Fruit fly (Drosophila melanogaster) whole organism, embryonic: Measurements from ENCODE around the gene CG10298.

Experiments used
- Atf3 ChIP-seq: fragments of 200-800 bp; sonication (Bioruptor generic); optimal IDR thresholded peaks from 3 replicates; lab custom pipeline; 2016; ENCODE audit warnings: missing biosample characterization, missing genetic modification characterization
- Bdp1 ChIP-seq: fragments of 200-800 bp; sonication (Bioruptor generic); optimal IDR thresholded peaks from 3 replicates; lab custom pipeline; 2016; ENCODE audit warnings: missing biosample characterization, missing genetic modification characterization
- CG10209 ChIP-seq: fragments of 200-800 bp; sonication (Bioruptor generic); optimal IDR thresholded peaks from 3 replicates; lab custom pipeline; 2017; ENCODE audit warnings: missing biosample characterization, mild to moderate bottlenecking, missing genetic modification characterization, missing genetic modification reagents
- CG10431 ChIP-seq: fragments of 200-800 bp; sonication (Bioruptor generic); optimal IDR thresholded peaks from 3 replicates; lab custom pipeline; 2018; ENCODE audit warnings: missing biosample characterization, mild to moderate bottlenecking, missing genetic modification characterization
- CG10543 ChIP-seq: fragments of 200-800 bp; sonication (Bioruptor generic); optimal IDR thresholded peaks from 3 replicates; lab custom pipeline; 2017; ENCODE audit warnings: missing biosample characterization, mild to moderate bottlenecking, missing genetic modification characterization, moderate library complexity
- CG11398 ChIP-seq: fragments of 200-800 bp; sonication (Bioruptor generic); optimal IDR thresholded peaks from 2 replicates; lab custom pipeline; 2016; ENCODE audit warnings: missing biosample characterization, missing genetic modification characterization
- CG13424 ChIP-seq: fragments of 200-800 bp; sonication (Bioruptor generic); optimal IDR thresholded peaks from 2 replicates; lab custom pipeline; 2019; ENCODE audit warnings: missing biosample characterization, mild to moderate bottlenecking, missing genetic modification characterization, moderate library complexity
- CG13624 ChIP-seq: fragments of 200-800 bp; sonication (Bioruptor generic); optimal IDR thresholded peaks from 2 replicates; lab custom pipeline; 2016; ENCODE audit warnings: missing biosample characterization, missing genetic modification characterization
- CG13775 ChIP-seq: fragments of 200-800 bp; sonication (Bioruptor generic); optimal IDR thresholded peaks from 3 replicates; lab custom pipeline; 2017; ENCODE audit warnings: missing biosample characterization, mild to moderate bottlenecking, missing genetic modification characterization
- CG14050 ChIP-seq: fragments of 200-800 bp; sonication (Bioruptor generic); IDR thresholded peaks from 3 replicates; pipeline ENCODE4 v1.3.6; 2022; ENCODE audit warnings: missing biosample characterization, missing genetic modification characterization
- CG15011 ChIP-seq: fragments of 200-800 bp; sonication (Bioruptor generic); optimal IDR thresholded peaks from 3 replicates; lab custom pipeline; 2018; ENCODE audit warnings: missing biosample characterization, mild to moderate bottlenecking, missing genetic modification characterization
- CG16813 ChIP-seq: fragments of 200-800 bp; sonication (Bioruptor generic); IDR thresholded peaks from 3 replicates; pipeline ENCODE4 v1.3.6; 2022; ENCODE audit warnings: missing biosample characterization, missing genetic modification characterization; ENCODE audit not compliant: partially characterized antibody
- CG17328 ChIP-seq: fragments of 200-800 bp; sonication (Bioruptor generic); IDR thresholded peaks from 2 replicates; pipeline ENCODE4 v1.3.6; 2022; ENCODE audit warnings: missing biosample characterization, missing genetic modification characterization
- CG4730 ChIP-seq: fragments of 200-800 bp; sonication (Bioruptor generic); IDR thresholded peaks from 2 replicates; pipeline ENCODE4 v1.3.6; 2022; ENCODE audit warnings: missing biosample characterization, missing genetic modification characterization
- CG4820 ChIP-seq: fragments of 200-800 bp; sonication (Bioruptor generic); optimal IDR thresholded peaks from 3 replicates; lab custom pipeline; 2016; ENCODE audit warnings: missing biosample characterization, missing genetic modification characterization
- CG4854 ChIP-seq: fragments of 200-800 bp; sonication (Bioruptor generic); optimal IDR thresholded peaks from 2 replicates; lab custom pipeline; 2016; ENCODE audit warnings: missing biosample characterization, missing genetic modification characterization, inconsistent platforms
- CG7786 ChIP-seq: fragments of 200-800 bp; sonication (Bioruptor generic); optimal IDR thresholded peaks from 2 replicates; lab custom pipeline; 2016; ENCODE audit warnings: missing biosample characterization, missing genetic modification characterization
- CG8765 ChIP-seq: fragments of 200-800 bp; sonication (Bioruptor generic); IDR thresholded peaks from 2 replicates; pipeline ENCODE4 v1.3.6; 2022; ENCODE audit warnings: missing biosample characterization, missing genetic modification characterization
- CG9727 ChIP-seq: fragments of 200-800 bp; sonication (Bioruptor generic); optimal IDR thresholded peaks from 3 replicates; lab custom pipeline; 2017; ENCODE audit warnings: missing biosample characterization, mild to moderate bottlenecking, missing genetic modification characterization
- CG9797 ChIP-seq: fragments of 200-800 bp; sonication (Bioruptor generic); optimal IDR thresholded peaks from 3 replicates; lab custom pipeline; 2018; ENCODE audit warnings: missing biosample characterization, mild to moderate bottlenecking, missing genetic modification characterization
- D19A ChIP-seq: fragments of 200-800 bp; optimal IDR thresholded peaks from 3 replicates; lab custom pipeline; 2019; ENCODE audit warnings: missing biosample characterization, mild to moderate bottlenecking, missing genetic modification characterization, moderate library complexity
- Deaf1 ChIP-seq: fragments of 200-800 bp; optimal IDR thresholded peaks from 3 replicates; lab custom pipeline; 2019; ENCODE audit warnings: missing biosample characterization, mild to moderate bottlenecking, missing genetic modification characterization, moderate library complexity
- ERR ChIP-seq: fragments of 200-800 bp; sonication (Bioruptor generic); optimal IDR thresholded peaks from 2 replicates; lab custom pipeline; 2016; ENCODE audit warnings: missing biosample characterization, missing genetic modification characterization
- HHEX ChIP-seq: fragments of 200-800 bp; sonication (Bioruptor generic); optimal IDR thresholded peaks from 3 replicates; lab custom pipeline; 2017; ENCODE audit warnings: missing biosample characterization, mild to moderate bottlenecking, missing genetic modification characterization, missing genetic modification reagents
- HLH54F ChIP-seq: fragments of 200-800 bp; sonication (Bioruptor generic); optimal IDR thresholded peaks from 3 replicates; lab custom pipeline; 2016; ENCODE audit warnings: missing biosample characterization, missing genetic modification characterization
- Hr3 ChIP-seq: fragments of 200-800 bp; sonication (Bioruptor generic); optimal IDR thresholded peaks from 3 replicates; lab custom pipeline; 2016; ENCODE audit warnings: missing biosample characterization, missing genetic modification characterization
- Lpt ChIP-seq: fragments of >200 bp; optimal IDR thresholded peaks from 2 replicates; lab custom pipeline; 2018; ENCODE audit warnings: missing biosample characterization, missing genetic modification characterization
- NFAT ChIP-seq: fragments of 200-800 bp; sonication (Bioruptor generic); IDR thresholded peaks from 2 replicates; pipeline ENCODE4 v1.3.6; 2022; ENCODE audit warnings: missing biosample characterization, missing genetic modification characterization
- Pdp1 ChIP-seq, 2 experiments: fragments of 200-800 bp; sonication (Bioruptor generic); optimal IDR thresholded peaks; 3 replicates each; lab custom pipeline; 2016; ENCODE audit warnings: missing biosample characterization in 2 of 2, missing genetic modification characterization in 2 of 2, mild to moderate bottlenecking in 1 of 2, moderate library complexity in 1 of 2
- Six4 ChIP-seq: fragments of 200-800 bp; sonication (Bioruptor generic); optimal IDR thresholded peaks from 2 replicates; lab custom pipeline; 2016; ENCODE audit warnings: missing biosample characterization, missing genetic modification characterization
- Sox100B ChIP-seq: fragments of 200-800 bp; sonication (Bioruptor generic); optimal IDR thresholded peaks from 3 replicates; lab custom pipeline; 2018; ENCODE audit warnings: missing biosample characterization, mild to moderate bottlenecking, missing genetic modification characterization
- Tbp ChIP-seq: fragments of >200 bp; optimal IDR thresholded peaks from 2 replicates; lab custom pipeline; 2018; ENCODE audit warnings: missing biosample characterization, missing genetic modification characterization
- Usf ChIP-seq: fragments of 200-800 bp; sonication (Bioruptor generic); optimal IDR thresholded peaks from 2 replicates; lab custom pipeline; 2017; ENCODE audit warnings: missing genotype, missing biosample characterization, missing genetic modification characterization
- Vsx1 ChIP-seq: fragments of 200-800 bp; sonication (Bioruptor generic); optimal IDR thresholded peaks from 2 replicates; lab custom pipeline; 2017; ENCODE audit warnings: missing biosample characterization, mild to moderate bottlenecking, missing genetic modification characterization, missing genetic modification reagents
- abd-A ChIP-seq: fragments of 200-800 bp; sonication (Bioruptor generic); optimal IDR thresholded peaks from 3 replicates; lab custom pipeline; 2019; ENCODE audit warnings: missing biosample characterization, mild to moderate bottlenecking, missing genetic modification characterization, moderate library complexity
- cato ChIP-seq: fragments of 200-800 bp; sonication (Bioruptor generic); optimal IDR thresholded peaks from 2 replicates; lab custom pipeline; 2016; ENCODE audit warnings: missing biosample characterization, missing genetic modification characterization, borderline replicate concordance
- dpn ChIP-seq, 2 experiments: fragments of 200-800 bp; sonication (Bioruptor generic); optimal IDR thresholded peaks; 3 replicates each; lab custom pipeline; 2016; ENCODE audit warnings: missing biosample characterization in 2 of 2, missing genetic modification characterization in 2 of 2
- eyg ChIP-seq: fragments of 200-800 bp; sonication (Bioruptor generic); optimal IDR thresholded peaks from 3 replicates; lab custom pipeline; 2016; ENCODE audit warnings: missing biosample characterization, missing genetic modification characterization
- fd96Cb ChIP-seq: fragments of 200-800 bp; sonication (Bioruptor generic); optimal IDR thresholded peaks from 2 replicates; lab custom pipeline; 2018; ENCODE audit warnings: missing biosample characterization, mild to moderate bottlenecking, missing genetic modification characterization, moderate library complexity
- fu2 ChIP-seq: fragments of 200-800 bp; sonication (Bioruptor generic); optimal IDR thresholded peaks from 2 replicates; lab custom pipeline; 2016; ENCODE audit warnings: missing biosample characterization, missing genetic modification characterization
- kay ChIP-seq: fragments of 200-800 bp; sonication (Bioruptor generic); optimal IDR thresholded peaks from 2 replicates; lab custom pipeline; 2016; ENCODE audit warnings: missing biosample characterization, missing genetic modification characterization
- nerfin-2 ChIP-seq: fragments of 200-800 bp; sonication (Bioruptor generic); IDR thresholded peaks from 2 replicates; pipeline ENCODE4 v1.3.6; 2022; ENCODE audit warnings: missing biosample characterization, missing genetic modification characterization; ENCODE audit not compliant: partially characterized antibody
- odd ChIP-seq: fragments of 200-800 bp; sonication (Bioruptor generic); optimal IDR thresholded peaks from 2 replicates; lab custom pipeline; 2017; ENCODE audit warnings: missing biosample characterization, mild to moderate bottlenecking, missing genetic modification characterization
- peb ChIP-seq: fragments of 200-800 bp; sonication (Bioruptor generic); IDR thresholded peaks from 2 replicates; pipeline ENCODE4 v1.3.6; 2022; ENCODE audit warnings: missing biosample characterization, missing genetic modification characterization
- pros ChIP-seq: fragments of 200-800 bp; sonication (Bioruptor generic); optimal IDR thresholded peaks from 3 replicates; lab custom pipeline; 2019; ENCODE audit warnings: missing biosample characterization, mild to moderate bottlenecking, missing genetic modification characterization, moderate library complexity
- shn ChIP-seq: fragments of 200-800 bp; sonication (Bioruptor generic); optimal IDR thresholded peaks from 3 replicates; lab custom pipeline; 2016; ENCODE audit warnings: missing biosample characterization, missing genetic modification characterization
- stc ChIP-seq: fragments of 200-800 bp; sonication (Bioruptor generic); IDR thresholded peaks from 2 replicates; pipeline ENCODE4 v1.3.6; 2022; ENCODE audit warnings: missing biosample characterization, missing genetic modification characterization
- sug ChIP-seq: fragments of 200-800 bp; optimal IDR thresholded peaks from 2 replicates; lab custom pipeline; 2019; ENCODE audit warnings: missing biosample characterization, mild to moderate bottlenecking, missing genetic modification characterization, moderate library complexity
- tin ChIP-seq: fragments of 200-800 bp; sonication (Bioruptor generic); optimal IDR thresholded peaks from 3 replicates; lab custom pipeline; 2016; ENCODE audit warnings: missing biosample characterization, missing genetic modification characterization
- tio ChIP-seq: fragments of 200-800 bp; sonication (Bioruptor generic); optimal IDR thresholded peaks from 2 replicates; lab custom pipeline; 2017; ENCODE audit warnings: missing biosample characterization, missing genetic modification characterization, inconsistent platforms

CG10298 gene

DNA sequence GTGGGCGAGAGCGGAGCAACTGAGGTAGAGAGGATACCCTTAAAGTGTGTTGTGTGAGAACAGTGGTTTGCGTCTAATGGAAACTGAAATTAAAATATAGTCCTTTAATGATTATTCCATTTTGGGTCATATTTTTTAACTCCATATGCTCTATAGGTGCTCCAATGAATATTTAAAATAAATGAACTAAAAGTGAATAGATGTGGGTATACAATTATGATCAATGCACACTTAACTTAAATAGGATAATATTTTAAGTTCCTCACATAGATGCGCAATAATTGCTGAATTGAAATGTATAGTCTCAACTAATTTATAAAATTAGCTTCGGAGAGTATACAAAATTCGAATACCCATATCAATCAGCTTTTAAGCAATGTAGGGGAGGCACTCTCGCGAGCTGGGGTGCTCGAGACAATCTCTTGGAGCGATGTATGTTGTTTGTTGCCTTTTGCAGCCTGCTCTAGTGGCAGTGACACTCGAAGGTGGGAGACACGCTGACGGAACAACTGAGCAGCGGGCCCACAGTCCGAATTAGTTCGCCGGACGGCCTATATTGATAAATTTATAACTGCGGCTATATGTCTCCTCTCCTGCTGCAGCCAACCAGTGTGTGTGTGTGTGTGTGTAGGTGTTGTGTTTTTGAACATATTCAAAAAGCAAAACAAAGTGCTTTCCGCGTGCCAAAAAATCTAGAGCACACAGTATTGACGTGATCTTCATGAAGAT is 11.0 kb downstream of the CG10298 start (continued):
- peak; percentile 16 for TF ChIP-seq Usf (GFP tag; lab: Kevin White, UChicago)
- TF ChIP-seq Hr3 (GFP tag; lab: Kevin White, UChicago), result peak; percentile 77
- TF ChIP-seq shn (GFP tag; lab: Kevin White, UChicago), result peak; percentile 38
- TF ChIP-seq nerfin-2 (GFP tag; lab: Robert Waterston, UW), result 0 out of 2 replicates have a peak, but pooled peaks have one; percentile 34
- peak; percentile 61 for TF ChIP-seq CG10543 (GFP tag; lab: Kevin White, UChicago)
- TF ChIP-seq Bdp1, result peak; percentile 53
- TF ChIP-seq ERR (GFP tag; lab: Kevin White, UChicago), result no peak
- TF ChIP-seq fu2 (GFP tag; lab: Kevin White, UChicago), result peak; percentile 67
- TF ChIP-seq tin, result peak; percentile 62
- TF ChIP-seq HLH54F (GFP tag; lab: Kevin White, UChicago), result peak; percentile 45
- no peak for TF ChIP-seq Deaf1 (tag; lab: Kevin White, UChicago)
- no peak for TF ChIP-seq eyg (GFP tag; lab: Kevin White, UChicago)
- no peak for TF ChIP-seq Vsx1 (GFP tag; lab: Kevin White, UChicago)
- TF ChIP-seq CG9797 (GFP tag; lab: Kevin White, UChicago), result no peak
- TF ChIP-seq peb (GFP tag; lab: Robert Waterston, UW), result no peak
- TF ChIP-seq CG4854 (GFP tag; lab: Kevin White, UChicago), result peak; percentile 41
- TF ChIP-seq CG7786 (GFP tag; lab: Kevin White, UChicago), result peak; percentile 48
- TF ChIP-seq CG8765 (GFP tag; lab: Robert Waterston, UW), result no peak
- TF ChIP-seq Atf3, result peak; percentile 41
- TF ChIP-seq CG9727 (GFP tag; lab: Kevin White, UChicago), result peak; percentile 86
- TF ChIP-seq dpn (GFP tag; optimal IDR thresholded peaks at IDR 0.05; lab: Kevin White, UChicago), result peak; percentile 52 to 70
- TF ChIP-seq stc (GFP tag; lab: Robert Waterston, UW), result peak; percentile 73
- TF ChIP-seq CG13624, result peak; percentile 61
- TF ChIP-seq CG16813 (GFP tag; lab: Robert Waterston, UW), result no peak
- peak; percentile 99 for TF ChIP-seq D19A
- TF ChIP-seq CG11398 (GFP tag; lab: Kevin White, UChicago), result no peak
- peak; percentile 57 for TF ChIP-seq kay (GFP tag; lab: Kevin White, UChicago)
- TF ChIP-seq tio (GFP tag; lab: Kevin White, UChicago), result peak; percentile 82
- TF ChIP-seq odd, result peak; percentile 80
- TF ChIP-seq CG4820 (GFP tag; lab: Kevin White, UChicago), result peak; percentile 68
- TF ChIP-seq CG13424 (tag; lab: Kevin White, UChicago), result peak; percentile 87
- TF ChIP-seq Pdp1 (GFP tag; optimal IDR thresholded peaks at IDR 0.05; lab: Kevin White, UChicago), result peak in 1 of 2 experiments; percentile 69
- TF ChIP-seq pros (GFP tag; lab: Kevin White, UChicago), result no peak
- peak; percentile 48 for TF ChIP-seq CG17328 (GFP tag; lab: Robert Waterston, UW)
- peak; percentile 47 for TF ChIP-seq CG4730 (GFP tag; lab: Robert Waterston, UW)
- TF ChIP-seq CG13775 (GFP tag; lab: Kevin White, UChicago), result peak; percentile 75
- TF ChIP-seq fd96Cb, result peak; percentile 82
- TF ChIP-seq NFAT (GFP tag; lab: Robert Waterston, UW), result no peak
- TF ChIP-seq CG15011 (GFP tag; lab: Kevin White, UChicago), result peak; percentile 77
- no peak for TF ChIP-seq abd-A
- peak; percentile 69 for TF ChIP-seq HHEX
- no peak for TF ChIP-seq Tbp (GFP tag; lab: Kevin White, UChicago)
- peak; percentile 59; the same call in 1 of the 3 replicates for TF ChIP-seq CG14050 (GFP tag; lab: Robert Waterston, UW)
- no peak for TF ChIP-seq CG10431 (GFP tag; lab: Kevin White, UChicago)
- TF ChIP-seq CG10209 (GFP tag; lab: Kevin White, UChicago), result peak; percentile 86
- TF ChIP-seq Lpt (GFP tag; lab: Kevin White, UChicago), result no peak
- TF ChIP-seq Six4 (GFP tag; lab: Kevin White, UChicago), result peak; percentile 57
- TF ChIP-seq sug (tag; lab: Kevin White, UChicago), result no peak
- peak; percentile 92 for TF ChIP-seq Sox100B (GFP tag; lab: Kevin White, UChicago)
- TF ChIP-seq cato (GFP tag; lab: Kevin White, UChicago), result peak; percentile 67
